Fruit fly (Drosophila melanogaster): ENCODE measurements around the gene CG11029.

The CG11029 gene

DNA sequence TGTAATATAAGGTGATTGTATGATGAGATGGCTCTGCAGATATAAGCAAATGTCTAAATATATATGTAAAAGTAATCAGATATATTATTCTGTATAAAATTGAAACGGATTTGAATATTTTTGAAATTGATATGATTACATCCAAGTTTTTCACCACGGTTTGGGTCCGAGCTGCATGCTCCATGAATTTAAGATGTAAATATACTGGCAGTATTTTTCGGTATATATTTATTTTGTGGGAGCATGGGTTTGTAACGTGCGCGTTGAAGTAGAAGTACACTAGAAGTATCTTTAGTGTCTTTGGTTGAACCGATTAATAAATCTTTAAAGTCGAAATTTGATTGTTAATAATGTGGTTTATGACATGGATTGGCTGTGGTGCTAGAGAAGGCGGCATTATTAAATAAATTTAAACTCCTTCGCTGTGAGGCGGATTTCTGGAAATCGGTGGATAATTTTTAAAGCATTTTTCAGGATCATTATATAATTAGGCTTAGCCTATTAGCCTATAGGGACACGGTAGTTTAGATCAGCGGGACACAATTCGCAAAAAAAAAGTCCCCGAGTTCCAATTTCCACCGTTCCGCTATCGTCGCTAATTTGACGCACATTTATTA, 22.0 kb upstream of the CG11029 start:
- TF ChIP-seq dl (GFP tag; optimal IDR thresholded peaks at IDR 0.05; ENCODE audit: insufficient read depth in 1 of 2, partially characterized antibody in 2 of 2) (no peak), Myc (optimal IDR thresholded peaks at IDR 0.05) (peak; percentile 17)

DNA sequence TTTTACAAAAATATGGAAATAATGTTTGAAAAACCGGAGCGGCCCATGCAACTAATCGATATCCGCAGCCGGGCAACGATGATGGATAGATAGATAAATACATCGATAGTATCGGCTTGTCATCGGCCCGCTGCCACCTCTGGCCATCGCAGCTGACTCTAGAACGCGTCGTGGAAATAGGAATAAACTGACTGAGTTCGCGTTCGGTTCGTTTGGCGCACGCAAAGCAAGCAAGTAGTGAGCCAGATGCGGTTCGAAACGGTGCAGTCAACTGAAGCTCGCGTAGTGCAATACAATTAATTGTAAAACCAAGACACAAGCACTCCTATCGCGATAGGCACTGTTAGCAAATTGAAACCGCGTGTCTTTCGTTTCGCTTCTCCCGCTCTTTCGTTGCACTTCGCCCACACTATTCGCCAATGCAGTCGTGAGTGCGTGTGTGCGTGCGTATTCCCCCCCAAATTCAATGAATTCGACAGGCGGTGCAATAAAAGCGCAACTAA, 21.4 kb upstream of the CG11029 start, which contains the start of gene CG11030:
CG11030 (plus strand) TSS at position 136 of the 503 bp plus-strand sequence.
- peak; percentile 79 for TF ChIP-seq Hr83 (GFP tag; optimal IDR thresholded peaks at IDR 0.05; ENCODE audit: poor library complexity, severe bottlenecking)
- peak; percentile 8 for TF ChIP-seq h (GFP tag; optimal IDR thresholded peaks at IDR 0.05)
- TF ChIP-seq dmrt93B (GFP tag; optimal IDR thresholded peaks at IDR 0.05), result no peak
- TF ChIP-seq psq (GFP tag; optimal IDR thresholded peaks at IDR 0.05), result peak; percentile 84
- no peak for TF ChIP-seq Sp1 (GFP tag; optimal IDR thresholded peaks at IDR 0.05)
- no peak for TF ChIP-seq CG9705 (GFP tag; optimal IDR thresholded peaks at IDR 0.05)
- no peak for TF ChIP-seq sv (GFP tag; optimal IDR thresholded peaks at IDR 0.05)

DNA sequence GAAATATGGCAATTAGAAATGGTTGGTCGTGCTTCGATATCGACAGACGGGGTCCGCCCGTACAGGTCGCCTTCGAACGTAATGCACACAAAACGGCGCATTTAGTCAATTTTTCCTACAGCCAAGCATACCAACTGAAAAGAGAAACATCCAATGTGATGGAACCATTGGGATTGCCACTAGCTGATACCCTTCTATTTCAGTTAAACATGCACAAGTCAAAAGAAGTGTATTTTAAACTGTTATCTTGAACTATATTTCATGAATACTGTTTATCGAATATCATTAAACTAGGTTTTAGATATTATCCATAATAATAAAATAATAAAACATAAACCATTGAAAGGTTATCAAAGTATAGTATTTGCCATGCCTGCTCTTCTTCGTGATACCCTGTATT, 19.9 kb upstream of the CG11029 start:
- TF ChIP-seq fru (GFP tag; optimal IDR thresholded peaks at IDR 0.05), result no peak

DNA sequence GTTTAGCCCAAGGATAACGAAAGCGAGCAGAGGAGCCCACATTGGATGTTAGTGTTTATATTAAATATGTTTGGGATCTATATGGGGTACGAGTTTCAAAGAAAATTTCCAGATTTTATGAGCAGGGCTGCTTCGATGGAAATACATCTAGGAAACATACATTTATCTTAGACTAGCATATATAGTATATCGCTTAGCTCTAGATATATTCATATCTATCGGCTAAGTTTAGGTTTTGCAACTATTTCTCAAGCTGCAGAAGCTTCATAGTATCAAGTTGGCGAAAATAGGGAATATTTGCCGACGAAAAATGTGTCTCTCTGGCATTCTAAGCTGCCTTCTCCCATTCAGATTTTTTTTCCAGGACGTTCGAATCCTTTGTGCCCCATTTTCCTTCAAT, 17.2 kb upstream of the CG11029 start, which contains the start of gene CG14006:
CG14006 (minus strand) TSS at position 101 of the 400 bp plus-strand sequence.
- no peak for TF ChIP-seq sage (GFP tag; optimal IDR thresholded peaks at IDR 0.05)
- no peak for TF ChIP-seq Rel (GFP tag; optimal IDR thresholded peaks at IDR 0.05)
- TF ChIP-seq Rel (tag; optimal IDR thresholded peaks at IDR 0.05), result no peak
- no peak for TF ChIP-seq jim (GFP tag; optimal IDR thresholded peaks at IDR 0.05)
- TF ChIP-seq woc (GFP tag; optimal IDR thresholded peaks at IDR 0.05), result no peak
- no peak for TF ChIP-seq Jra (GFP tag; optimal IDR thresholded peaks at IDR 0.05)
- TF ChIP-seq ey (GFP tag; optimal IDR thresholded peaks at IDR 0.05), result no peak
- TF ChIP-seq tai (GFP tag; optimal IDR thresholded peaks at IDR 0.05), result no peak
- TF ChIP-seq Sp1 (GFP tag; optimal IDR thresholded peaks at IDR 0.05), result no peak
- TF ChIP-seq dl (GFP tag; optimal IDR thresholded peaks at IDR 0.05; ENCODE audit: insufficient read depth in 1 of 2, partially characterized antibody in 2 of 2), result no peak
- no peak for TF ChIP-seq Dfd (GFP tag; optimal IDR thresholded peaks at IDR 0.05)
- TF ChIP-seq sv (GFP tag; optimal IDR thresholded peaks at IDR 0.05), result no peak
- TF ChIP-seq h (GFP tag; optimal IDR thresholded peaks at IDR 0.05), result no peak
- no peak for TF ChIP-seq psq (GFP tag; optimal IDR thresholded peaks at IDR 0.05)
- TF ChIP-seq lola (GFP tag; optimal IDR thresholded peaks at IDR 0.05), result no peak
- TF ChIP-seq Mio (GFP tag; optimal IDR thresholded peaks at IDR 0.05), result no peak

DNA sequence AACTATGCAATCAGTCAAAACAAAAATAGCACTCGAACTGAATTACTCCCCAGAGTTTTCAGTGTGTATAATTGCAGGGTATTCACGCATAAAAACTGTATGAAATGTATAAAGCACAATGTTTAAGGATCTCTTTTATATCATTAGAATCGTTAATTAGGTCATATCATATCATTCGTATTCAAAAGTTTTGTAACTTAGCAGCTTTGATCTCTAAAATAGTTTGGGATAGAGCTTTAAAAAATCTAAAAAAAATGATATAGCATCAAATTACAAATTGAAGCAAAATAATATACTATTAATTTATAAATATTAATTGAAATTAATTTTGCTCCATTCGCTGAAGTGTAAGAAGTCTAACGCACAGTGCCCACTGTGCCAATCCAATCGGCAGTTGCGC, 15.5 kb upstream of the CG11029 start:
- TF ChIP-seq Hnf4 (GFP tag; optimal IDR thresholded peaks at IDR 0.05), result no peak
- no peak for TF ChIP-seq lola (GFP tag; optimal IDR thresholded peaks at IDR 0.05)
- TF ChIP-seq Abd-B (GFP tag; optimal IDR thresholded peaks at IDR 0.05), result no peak
- TF ChIP-seq brk (GFP tag; optimal IDR thresholded peaks at IDR 0.05), result no peak
- TF ChIP-seq GATAd (GFP tag; optimal IDR thresholded peaks at IDR 0.05), result no peak
- TF ChIP-seq woc (GFP tag; optimal IDR thresholded peaks at IDR 0.05), result no peak
- TF ChIP-seq dmrt93B (GFP tag; optimal IDR thresholded peaks at IDR 0.05), result no peak
- TF ChIP-seq ey (GFP tag; optimal IDR thresholded peaks at IDR 0.05), result no peak

DNA sequence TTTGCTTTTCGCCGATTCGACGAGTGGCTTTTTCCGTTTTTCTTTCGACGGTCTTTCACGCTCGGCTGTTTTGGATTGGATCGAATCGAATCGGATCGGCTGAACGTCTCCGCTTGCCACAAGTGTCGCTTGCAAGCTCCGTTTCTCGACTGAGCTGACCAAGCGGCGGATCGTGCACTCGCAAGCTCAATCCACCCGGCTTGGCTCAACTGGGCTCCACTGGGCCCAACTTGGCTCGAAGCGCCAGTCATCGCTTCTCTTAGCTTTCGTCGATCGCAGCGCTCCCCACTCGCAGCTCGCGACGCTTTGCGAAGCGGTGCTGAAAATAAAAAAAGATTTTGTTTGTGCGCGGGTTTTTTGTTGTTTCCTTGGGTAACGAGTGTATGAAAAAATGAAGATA, 5.2 kb upstream of the CG11029 start:
- TF ChIP-seq lola (GFP tag; optimal IDR thresholded peaks at IDR 0.05), result no peak

DNA sequence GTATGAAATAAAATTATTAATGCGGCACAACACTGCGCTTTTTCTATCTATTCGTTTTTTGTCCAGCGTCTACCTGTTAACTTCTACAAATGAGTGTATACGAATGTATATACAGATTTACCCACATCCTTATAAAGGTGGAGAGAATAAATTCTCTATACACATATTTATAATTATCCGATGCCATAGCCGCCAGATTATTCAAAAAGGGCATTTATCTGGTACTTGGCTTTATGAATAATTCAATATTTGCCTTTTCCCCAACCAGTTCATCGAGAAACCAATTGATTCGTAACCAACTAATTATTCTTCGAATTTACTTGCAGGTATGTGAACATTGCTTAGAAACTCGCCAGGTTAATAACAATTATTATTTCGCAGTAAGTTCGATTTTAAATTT, 4.8 kb upstream of the CG11029 start, which contains the start of gene CG11147:
CG11147 (minus strand) TSS at position 101 of the 400 bp plus-strand sequence.
- TF ChIP-seq pan (optimal IDR thresholded peaks at IDR 0.05) (no peak), Hnf4 (GFP tag; optimal IDR thresholded peaks at IDR 0.05) (no peak), Dif (GFP tag; optimal IDR thresholded peaks at IDR 0.05; ENCODE audit: partially characterized antibody) (no peak), usp (GFP tag; optimal IDR thresholded peaks at IDR 0.05) (no peak), Sp1 (GFP tag; optimal IDR thresholded peaks at IDR 0.05) (no peak), Abd-B (GFP tag; optimal IDR thresholded peaks at IDR 0.05) (no peak), lola (GFP tag; optimal IDR thresholded peaks at IDR 0.05) (no peak), woc (GFP tag; optimal IDR thresholded peaks at IDR 0.05) (no peak), OdsH (GFP tag; optimal IDR thresholded peaks at IDR 0.05) (no peak), sage (GFP tag; optimal IDR thresholded peaks at IDR 0.05) (no peak), brk (GFP tag; optimal IDR thresholded peaks at IDR 0.05) (no peak)

Measured in whole organism, wandering third instar larva.